Worm (Caenorhabditis elegans) whole organism, L3 larva: Measurements from ENCODE around the gene nhr-253.

Experiments
- R02D3.7 ChIP-seq: fragments of 150-350 bp; optimal IDR thresholded peaks from 2 replicates; lab custom pipeline; 2014; ENCODE audit warnings: missing biosample characterization, missing genetic modification characterization
- ZK546.5 ChIP-seq: sonication (generic microtip); optimal IDR thresholded peaks from 2 replicates; lab custom pipeline; 2017; ENCODE audit warnings: missing biosample characterization, missing genetic modification characterization
- aly-2 ChIP-seq: fragments of 150-350 bp; optimal IDR thresholded peaks from 2 replicates; lab custom pipeline; 2014; ENCODE audit warnings: missing biosample characterization, missing genetic modification characterization
- ama-1 ChIP-seq: fragments of 150-350 bp; optimal IDR thresholded peaks from 2 replicates; lab custom pipeline; 2018
- ceh-16 ChIP-seq: sonication (generic microtip); optimal IDR thresholded peaks from 2 replicates; lab custom pipeline; 2017; ENCODE audit warnings: missing biosample characterization, missing genetic modification characterization
- ceh-28 ChIP-seq: fragments of 150-350 bp; optimal IDR thresholded peaks from 2 replicates; lab custom pipeline; 2014; ENCODE audit warnings: missing biosample characterization, missing genetic modification reagents, missing genetic modification characterization
- ceh-82 ChIP-seq: fragments of 150-350 bp; optimal IDR thresholded peaks from 2 replicates; lab custom pipeline; 2014; ENCODE audit warnings: missing biosample characterization, missing genetic modification characterization
- ceh-9 ChIP-seq: sonication (generic microtip); optimal IDR thresholded peaks from 2 replicates; lab custom pipeline; 2018; ENCODE audit warnings: missing biosample characterization, missing genetic modification characterization
- daf-12 ChIP-seq: fragments of 150-350 bp; optimal IDR thresholded peaks from 2 replicates; lab custom pipeline; 2014; ENCODE audit warnings: missing biosample characterization, missing genetic modification reagents, missing genetic modification characterization
- egl-27 ChIP-seq: sonication (generic microtip); optimal IDR thresholded peaks from 4 replicates; lab custom pipeline; 2017; ENCODE audit warnings: missing biosample characterization, missing genetic modification reagents, missing genetic modification characterization
- egl-5 ChIP-seq: fragments of 150-350 bp; optimal IDR thresholded peaks from 2 replicates; lab custom pipeline; 2017; ENCODE audit warnings: missing biosample characterization, missing genetic modification reagents, missing genetic modification characterization, inconsistent platforms
- elt-1 ChIP-seq: fragments of 150-350 bp; optimal IDR thresholded peaks from 2 replicates; lab custom pipeline; 2014; ENCODE audit warnings: missing biosample characterization, missing genetic modification characterization
- elt-2 ChIP-seq: sonication (generic microtip); optimal IDR thresholded peaks from 2 replicates; lab custom pipeline; 2016; ENCODE audit warnings: missing genetic modification reagents, mild to moderate bottlenecking, missing genetic modification characterization, missing compliant biosample characterization
- eor-1 ChIP-seq, 2 experiments: fragments of 150-350 bp; optimal IDR thresholded peaks; 2 replicates each; lab custom pipeline; 2014 to 2018; ENCODE audit warnings: missing biosample characterization in 2 of 2, missing genetic modification characterization in 2 of 2
- fkh-10 ChIP-seq: sonication (generic microtip); optimal IDR thresholded peaks from 2 replicates; lab custom pipeline; 2017; ENCODE audit warnings: missing biosample characterization, missing genetic modification reagents, missing genetic modification characterization
- fkh-2 ChIP-seq: fragments of 150-350 bp; optimal IDR thresholded peaks from 2 replicates; lab custom pipeline; 2014; ENCODE audit warnings: missing biosample characterization, missing genetic modification reagents, missing genetic modification characterization
- fos-1 ChIP-seq: fragments of 150-350 bp; optimal IDR thresholded peaks from 2 replicates; lab custom pipeline; 2014; ENCODE audit warnings: missing biosample characterization, missing genetic modification characterization
- jun-1 ChIP-seq: fragments of 150-350 bp; optimal IDR thresholded peaks from 2 replicates; lab custom pipeline; 2014; ENCODE audit warnings: missing biosample characterization, missing genetic modification reagents, missing genetic modification characterization
- lin-15B ChIP-seq: fragments of 150-350 bp; optimal IDR thresholded peaks from 2 replicates; lab custom pipeline; 2014; ENCODE audit warnings: missing biosample characterization, missing genetic modification characterization
- lin-39 ChIP-seq: fragments of 150-350 bp; optimal IDR thresholded peaks from 2 replicates; lab custom pipeline; 2018; ENCODE audit warnings: missing biosample characterization, missing genetic modification reagents, missing genetic modification characterization
- mdl-1 ChIP-seq: fragments of 150-350 bp; optimal IDR thresholded peaks from 2 replicates; lab custom pipeline; 2014; ENCODE audit warnings: missing biosample characterization, missing genetic modification characterization
- mml-1 ChIP-seq: fragments of 150-350 bp; sonication (generic microtip); optimal IDR thresholded peaks from 3 replicates; lab custom pipeline; 2014; ENCODE audit warnings: missing biosample characterization, missing genetic modification characterization
- nfya-1 ChIP-seq: sonication (generic microtip); optimal IDR thresholded peaks from 2 replicates; lab custom pipeline; 2017; ENCODE audit warnings: missing genetic modification characterization, mild to moderate bottlenecking, missing compliant biosample characterization, antibody characterized with exemption, moderate library complexity; ENCODE audit not compliant: insufficient read depth
- nhr-11 ChIP-seq: fragments of 150-350 bp; optimal IDR thresholded peaks from 2 replicates; lab custom pipeline; 2014; ENCODE audit warnings: missing biosample characterization, missing genetic modification characterization
- nhr-12 ChIP-seq: fragments of 150-350 bp; optimal IDR thresholded peaks from 2 replicates; lab custom pipeline; 2014; ENCODE audit warnings: missing biosample characterization, missing genetic modification characterization
- nhr-23 ChIP-seq: fragments of 150-350 bp; optimal IDR thresholded peaks from 2 replicates; lab custom pipeline; 2014; ENCODE audit warnings: missing biosample characterization, missing genetic modification reagents, missing genetic modification characterization
- nhr-237 ChIP-seq: fragments of 150-350 bp; optimal IDR thresholded peaks from 2 replicates; lab custom pipeline; 2014; ENCODE audit warnings: missing biosample characterization, missing genetic modification characterization
- nhr-25 ChIP-seq: sonication (generic microtip); optimal IDR thresholded peaks from 2 replicates; lab custom pipeline; 2017; ENCODE audit warnings: missing biosample characterization, missing genetic modification characterization
- nhr-28 ChIP-seq: fragments of 150-350 bp; optimal IDR thresholded peaks from 2 replicates; lab custom pipeline; 2014; ENCODE audit warnings: missing biosample characterization, missing genetic modification characterization
- nhr-43 ChIP-seq: sonication (generic microtip); optimal IDR thresholded peaks from 2 replicates; lab custom pipeline; 2016; ENCODE audit warnings: mild to moderate bottlenecking, missing genetic modification characterization, missing compliant biosample characterization; ENCODE audit not compliant: poor library complexity, severe bottlenecking
- nhr-67 ChIP-seq: fragments of 150-350 bp; optimal IDR thresholded peaks from 2 replicates; lab custom pipeline; 2014; ENCODE audit warnings: missing biosample characterization, missing genetic modification characterization
- nhr-76 ChIP-seq: fragments of 150-350 bp; sonication (generic microtip); optimal IDR thresholded peaks from 5 replicates; lab custom pipeline; 2014; ENCODE audit warnings: missing biosample characterization, missing genetic modification characterization
- nhr-77 ChIP-seq: fragments of 150-350 bp; optimal IDR thresholded peaks from 2 replicates; lab custom pipeline; 2014; ENCODE audit warnings: missing biosample characterization, missing genetic modification characterization
- pha-4 ChIP-seq: fragments of 150-350 bp; optimal IDR thresholded peaks from 2 replicates; lab custom pipeline; 2014; ENCODE audit warnings: missing biosample characterization, missing genetic modification reagents, missing genetic modification characterization
- pqm-1 ChIP-seq: fragments of 150-350 bp; optimal IDR thresholded peaks from 2 replicates; lab custom pipeline; 2017; ENCODE audit warnings: missing biosample characterization, missing genetic modification characterization, inconsistent platforms
- sea-2 ChIP-seq: fragments of 150-350 bp; sonication (generic microtip); optimal IDR thresholded peaks from 4 replicates; lab custom pipeline; 2014; ENCODE audit warnings: missing biosample characterization, missing genetic modification reagents, missing genetic modification characterization
- skn-1 ChIP-seq: fragments of 150-350 bp; optimal IDR thresholded peaks from 2 replicates; lab custom pipeline; 2014; ENCODE audit warnings: missing biosample characterization, missing genetic modification characterization
- snpc-4 ChIP-seq: fragments of 150-350 bp; optimal IDR thresholded peaks from 2 replicates; lab custom pipeline; 2014; ENCODE audit warnings: missing biosample characterization, missing genetic modification characterization
- tbx-2 ChIP-seq: sonication (generic microtip); optimal IDR thresholded peaks from 2 replicates; lab custom pipeline; 2016; ENCODE audit warnings: mild to moderate bottlenecking, missing genetic modification characterization, missing compliant biosample characterization
- unc-62 ChIP-seq: fragments of 150-350 bp; sonication (generic microtip); optimal IDR thresholded peaks from 4 replicates; lab custom pipeline; 2014; ENCODE audit warnings: missing biosample characterization, missing genetic modification reagents, missing genetic modification characterization
- zag-1 ChIP-seq: fragments of 150-350 bp; optimal IDR thresholded peaks from 2 replicates; lab custom pipeline; 2014; ENCODE audit warnings: missing biosample characterization, missing genetic modification characterization
- ztf-11 ChIP-seq: fragments of 150-350 bp; optimal IDR thresholded peaks from 2 replicates; lab custom pipeline; 2014; ENCODE audit warnings: missing biosample characterization, missing genetic modification characterization
- ztf-4 ChIP-seq: fragments of 150-350 bp; optimal IDR thresholded peaks from 2 replicates; lab custom pipeline; 2014; ENCODE audit warnings: missing biosample characterization, missing genetic modification characterization

nhr-253 gene

ce11 chrV:428844-429243 is 32.5 kb downstream of the nhr-253 start, which contains the start of gene B0554.4:
B0554.4 (plus strand) TSS chrV:429144.
- TF ChIP-seq ztf-4 (no peak), zag-1 (no peak), mdl-1 (tag; lab: Kevin White, UChicago) (no peak), elt-2 (tag; lab: Kevin White, UChicago) (no peak), fkh-10 (GFP tag; lab: Kevin White, UChicago) (no peak), nfya-1 (no peak), sea-2 (GFP tag; lab: Kevin White, UChicago) (no peak), snpc-4 (tag; lab: Kevin White, UChicago) (no peak), tbx-2 (no peak), nhr-12 (no peak), nhr-11 (tag; lab: Kevin White, UChicago) (no peak), lin-15B (tag; lab: Kevin White, UChicago) (no peak), fos-1 (tag; lab: Kevin White, UChicago) (no peak), lin-39 (tag; lab: Kevin White, UChicago) (no peak), eor-1 (tag; optimal IDR thresholded peaks at IDR 0.05; lab: Kevin White, UChicago) (no peak)

- no peak for TF ChIP-seq egl-5 (tag; lab: Kevin White, UChicago)
- TF ChIP-seq ZK546.5 (tag; lab: Kevin White, UChicago) = no peak
- no peak for TF ChIP-seq sea-2 (GFP tag; lab: Kevin White, UChicago)
- no peak for TF ChIP-seq nhr-43
- TF ChIP-seq mdl-1 (tag; lab: Kevin White, UChicago) = no peak
- TF ChIP-seq nhr-12 = no peak
- TF ChIP-seq nhr-77 (tag; lab: Kevin White, UChicago) = no peak
- no peak for TF ChIP-seq tbx-2
- TF ChIP-seq lin-15B (tag; lab: Kevin White, UChicago) = no peak
- no peak for TF ChIP-seq daf-12
- TF ChIP-seq mml-1 = no peak
- TF ChIP-seq ztf-4 = no peak
- no peak for TF ChIP-seq elt-2 (tag; lab: Kevin White, UChicago)
- no peak for TF ChIP-seq ceh-82 (tag; lab: Kevin White, UChicago)
- no peak for TF ChIP-seq nhr-25 (tag; lab: Kevin White, UChicago)
- TF ChIP-seq R02D3.7 (tag; lab: Kevin White, UChicago) = no peak
Measured at ce11 chrV:432991-433390, 36.6 kb downstream of the nhr-253 start.

ce11 chrV:433898-434297 is 37.5 kb downstream of the nhr-253 start, which contains the start of gene B0554.2:
B0554.2 (plus strand) TSS chrV:434198.
- TF ChIP-seq nhr-11 (tag; lab: Kevin White, UChicago) (no peak), ceh-28 (tag; lab: Kevin White, UChicago) (no peak), nhr-12 (no peak), elt-1 (no peak), daf-12 (no peak), nhr-237 (tag; lab: Kevin White, UChicago) (no peak), fkh-2 (tag; lab: Kevin White, UChicago) (no peak), snpc-4 (tag; lab: Kevin White, UChicago) (no peak), egl-27 (tag; lab: Kevin White, UChicago) (no peak), elt-2 (tag; lab: Kevin White, UChicago) (no peak), nfya-1 (no peak), fkh-10 (GFP tag; lab: Kevin White, UChicago) (no peak), eor-1 (tag; optimal IDR thresholded peaks at IDR 0.05; lab: Kevin White, UChicago) (no peak)

DNA sequence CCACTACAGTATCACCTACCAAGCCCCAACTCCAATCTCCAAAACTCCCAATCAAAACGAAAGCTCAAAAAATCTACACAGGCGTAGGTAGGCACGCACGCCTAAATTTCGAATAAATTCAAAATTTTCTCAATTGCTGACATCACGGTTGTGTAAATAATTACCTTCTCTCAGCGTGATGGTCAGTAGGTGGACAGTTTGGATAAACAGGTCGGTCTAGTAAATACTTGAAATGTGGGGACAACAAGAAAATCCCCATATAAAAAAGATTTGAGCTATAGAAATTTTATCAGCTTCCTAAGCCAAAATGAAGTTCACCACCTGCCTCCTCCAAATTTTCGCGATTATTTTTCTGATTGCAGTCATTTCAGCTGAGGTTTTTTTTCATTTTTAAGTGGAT is 41.7 kb downstream of the nhr-253 start, which contains the start of gene B0554.1:
Gene B0554.1, plus strand, starts transcription at position 301 of the 400 bp plus-strand sequence.
- TF ChIP-seq jun-1 (tag; lab: Kevin White, UChicago) = no peak
- no peak for TF ChIP-seq nhr-23 (tag; lab: Kevin White, UChicago)
- TF ChIP-seq nhr-67 (tag; lab: Kevin White, UChicago) = no peak
- no peak for TF ChIP-seq ceh-9
- no peak for TF ChIP-seq ztf-11 (tag; lab: Kevin White, UChicago)
- no peak for TF ChIP-seq nhr-12
- no peak for TF ChIP-seq fos-1 (tag; lab: Kevin White, UChicago)
- TF ChIP-seq ceh-28 (tag; lab: Kevin White, UChicago) = no peak

DNA sequence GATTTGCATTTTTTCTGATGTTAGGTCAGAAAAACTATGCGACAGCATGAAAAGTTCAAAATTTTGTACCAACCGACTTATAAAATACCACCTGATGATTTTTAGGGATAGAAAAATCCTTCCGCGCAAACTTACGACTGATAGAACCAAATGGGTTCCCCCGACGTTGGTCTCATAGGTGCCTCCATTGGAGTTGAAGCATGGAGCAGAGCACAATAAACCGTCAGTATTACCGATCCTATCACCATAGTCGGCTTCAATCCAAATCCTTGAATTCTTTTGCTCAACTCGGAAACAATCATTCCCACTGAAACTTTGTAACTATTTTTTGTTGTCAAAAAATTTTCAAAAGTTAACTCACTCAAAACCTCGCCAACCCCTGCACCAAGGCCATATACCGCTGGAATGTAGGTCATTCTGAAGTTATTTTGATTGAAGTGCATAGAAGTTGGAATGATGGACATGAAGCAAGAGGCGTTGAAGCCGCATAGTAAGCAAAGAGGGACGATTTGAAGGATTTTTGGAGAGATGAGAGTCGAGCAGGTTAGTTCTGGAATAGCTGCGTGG is 42.9 kb downstream of the nhr-253 start:
- TF ChIP-seq daf-12 (no peak), eor-1 (tag; optimal IDR thresholded peaks at IDR 0.05; lab: Kevin White, UChicago) (no peak), nhr-76 (tag; lab: Kevin White, UChicago) (no peak), unc-62 (GFP tag; lab: Kevin White, UChicago) (no peak), nhr-28 (no peak), ceh-82 (tag; lab: Kevin White, UChicago) (no peak), pha-4 (no peak), ceh-16 (tag; lab: Kevin White, UChicago) (no peak), pqm-1 (tag; lab: Kevin White, UChicago) (no peak), fos-1 (tag; lab: Kevin White, UChicago) (no peak), nhr-23 (tag; lab: Kevin White, UChicago) (no peak), elt-1 (no peak), elt-2 (tag; lab: Kevin White, UChicago) (no peak), ama-1 (lab: Kevin White, UChicago) (no peak), skn-1 (tag; lab: Kevin White, UChicago) (no peak), nhr-43 (no peak), aly-2 (tag; lab: Kevin White, UChicago) (no peak), ZK546.5 (tag; lab: Kevin White, UChicago) (no peak), nhr-25 (tag; lab: Kevin White, UChicago) (no peak), fkh-2 (tag; lab: Kevin White, UChicago) (no peak)
